Fruit fly (Drosophila melanogaster) whole organism, embryonic: ENCODE data around the gene wrm2.
A peak's percentile ranks its signal among the peaks of the same experiment; 100 is the strongest.

ENCODE experiments used
- Atf6 ChIP-seq: fragments of 200-800 bp; sonication (Bioruptor generic); IDR thresholded peaks from 2 replicates; pipeline ENCODE4 v1.3.6; 2022; ENCODE audit warnings: missing biosample characterization, missing genetic modification characterization
- C15 ChIP-seq: fragments of 200-800 bp; sonication (Bioruptor generic); IDR thresholded peaks from 3 replicates; pipeline ENCODE4 v1.3.6; 2022; ENCODE audit warnings: missing biosample characterization, missing genetic modification characterization
- CG11560 ChIP-seq: fragments of 200-800 bp; sonication (Bioruptor generic); IDR thresholded peaks from 3 replicates; pipeline ENCODE4 v1.3.6; 2022; ENCODE audit warnings: missing biosample characterization, missing genetic modification characterization
- CG12769 ChIP-seq: fragments of 200-800 bp; sonication (Bioruptor generic); optimal IDR thresholded peaks from 2 replicates; lab custom pipeline; 2019; ENCODE audit warnings: missing biosample characterization, mild to moderate bottlenecking, missing genetic modification characterization, moderate library complexity
- CG13287 ChIP-seq: fragments of 200-800 bp; sonication (Bioruptor generic); IDR thresholded peaks from 2 replicates; pipeline ENCODE4 v1.3.6; 2022; ENCODE audit warnings: missing biosample characterization, missing genetic modification characterization; ENCODE audit not compliant: partially characterized antibody
- CG15011 ChIP-seq: fragments of 200-800 bp; sonication (Bioruptor generic); optimal IDR thresholded peaks from 3 replicates; lab custom pipeline; 2018; ENCODE audit warnings: missing biosample characterization, mild to moderate bottlenecking, missing genetic modification characterization
- CG1529 ChIP-seq: fragments of 200-800 bp; sonication (Bioruptor generic); optimal IDR thresholded peaks from 3 replicates; lab custom pipeline; 2018; ENCODE audit warnings: missing biosample characterization, missing genetic modification characterization
- CG16815 ChIP-seq: fragments of 200-800 bp; sonication (Bioruptor generic); optimal IDR thresholded peaks from 3 replicates; lab custom pipeline; 2017; ENCODE audit warnings: missing biosample characterization, mild to moderate bottlenecking, missing genetic modification characterization
- CG17568 ChIP-seq: fragments of 200-800 bp; sonication (Bioruptor generic); optimal IDR thresholded peaks from 2 replicates; lab custom pipeline; 2018; ENCODE audit warnings: missing biosample characterization, mild to moderate bottlenecking, missing genetic modification characterization, moderate library complexity
- CG2202 ChIP-seq: fragments of 200-800 bp; sonication (Bioruptor generic); optimal IDR thresholded peaks from 2 replicates; lab custom pipeline; 2018; ENCODE audit warnings: missing biosample characterization, mild to moderate bottlenecking, missing genetic modification characterization
- CG31224 ChIP-seq: fragments of 200-800 bp; sonication (Bioruptor generic); IDR thresholded peaks from 2 replicates; pipeline ENCODE4 v1.3.6; 2022; ENCODE audit warnings: missing biosample characterization, missing genetic modification characterization
- CG31441 ChIP-seq: fragments of 200-800 bp; sonication (Bioruptor generic); IDR thresholded peaks from 2 replicates; pipeline ENCODE4 v1.3.6; 2022; ENCODE audit warnings: missing biosample characterization, missing genetic modification characterization
- CG32532 ChIP-seq: fragments of 200-800 bp; sonication (Bioruptor generic); IDR thresholded peaks from 2 replicates; pipeline ENCODE4 v1.3.6; 2022; ENCODE audit warnings: missing biosample characterization, missing genetic modification characterization
- CG32772 ChIP-seq: fragments of 200-800 bp; sonication (Bioruptor generic); IDR thresholded peaks from 2 replicates; pipeline ENCODE4 v1.3.6; 2022; ENCODE audit warnings: missing biosample characterization, missing genetic modification characterization
- CG6791 ChIP-seq: fragments of 200-800 bp; sonication (Bioruptor generic); IDR thresholded peaks from 3 replicates; pipeline ENCODE4 v1.3.6; 2022; ENCODE audit warnings: missing biosample characterization, missing genetic modification characterization; ENCODE audit not compliant: partially characterized antibody
- CG7271 ChIP-seq: fragments of 200-800 bp; sonication (Bioruptor generic); optimal IDR thresholded peaks from 2 replicates; lab custom pipeline; 2018; ENCODE audit warnings: missing biosample characterization, mild to moderate bottlenecking, missing genetic modification characterization, moderate library complexity
- CG7963 ChIP-seq: fragments of 200-800 bp; sonication (Bioruptor generic); IDR thresholded peaks from 3 replicates; pipeline ENCODE4 v1.3.6; 2022; ENCODE audit warnings: missing biosample characterization, missing genetic modification characterization; ENCODE audit not compliant: partially characterized antibody
- CG7987 ChIP-seq: fragments of 200-800 bp; sonication (Bioruptor generic); optimal IDR thresholded peaks from 2 replicates; lab custom pipeline; 2018; ENCODE audit warnings: missing biosample characterization, mild to moderate bottlenecking, missing genetic modification characterization, moderate library complexity
- CG8478 ChIP-seq: fragments of >200 bp; optimal IDR thresholded peaks from 2 replicates; lab custom pipeline; 2018
- CG8944 ChIP-seq: fragments of 200-800 bp; sonication (Bioruptor generic); optimal IDR thresholded peaks from 3 replicates; lab custom pipeline; 2016; ENCODE audit warnings: missing biosample characterization, missing genetic modification characterization
- CG9797 ChIP-seq: fragments of 200-800 bp; sonication (Bioruptor generic); optimal IDR thresholded peaks from 3 replicates; lab custom pipeline; 2018; ENCODE audit warnings: missing biosample characterization, mild to moderate bottlenecking, missing genetic modification characterization
- CG9876 ChIP-seq: fragments of 200-800 bp; sonication (Bioruptor generic); optimal IDR thresholded peaks from 2 replicates; lab custom pipeline; 2016; ENCODE audit warnings: missing biosample characterization, missing genetic modification characterization
- Hr51 ChIP-seq, 2 experiments: fragments of 200-800 bp; sonication (Bioruptor generic); optimal IDR thresholded peaks; 2 replicates in 1 of 2; 3 replicates in 1 of 2; lab custom pipeline; 2016 to 2018; ENCODE audit warnings: missing biosample characterization in 2 of 2, missing genetic modification characterization in 2 of 2, mild to moderate bottlenecking in 1 of 2, moderate library complexity in 1 of 2
- Jarid2 ChIP-seq: fragments of 200-800 bp; sonication (Bioruptor generic); optimal IDR thresholded peaks from 3 replicates; lab custom pipeline; 2017; ENCODE audit warnings: mild to moderate bottlenecking, missing biosample characterization, missing genetic modification reagents, missing genetic modification characterization
- MTF-1 ChIP-seq: fragments of 200-800 bp; sonication (Bioruptor generic); optimal IDR thresholded peaks from 2 replicates; lab custom pipeline; 2018; ENCODE audit warnings: missing biosample characterization, mild to moderate bottlenecking, missing genetic modification characterization, borderline replicate concordance
- Max ChIP-seq: fragments of 200-800 bp; sonication (Bioruptor generic); optimal IDR thresholded peaks from 2 replicates; lab custom pipeline; 2016; ENCODE audit warnings: missing biosample characterization, mild to moderate bottlenecking, missing genetic modification characterization
- NFAT ChIP-seq: fragments of 200-800 bp; sonication (Bioruptor generic); IDR thresholded peaks from 2 replicates; pipeline ENCODE4 v1.3.6; 2022; ENCODE audit warnings: missing biosample characterization, missing genetic modification characterization
- Nf-YA ChIP-seq: fragments of 200-800 bp; sonication (Bioruptor generic); IDR thresholded peaks from 2 replicates; pipeline ENCODE4 v1.3.6; 2022; ENCODE audit warnings: missing biosample characterization, missing genetic modification characterization
- Ravus ChIP-seq: fragments of 200-800 bp; sonication (Bioruptor generic); IDR thresholded peaks from 2 replicates; pipeline ENCODE4 v1.3.6; 2022; ENCODE audit warnings: missing biosample characterization, missing genetic modification characterization
- Sry-δ ChIP-seq: fragments of 200-800 bp; sonication (Bioruptor generic); optimal IDR thresholded peaks from 2 replicates; lab custom pipeline; 2016; ENCODE audit warnings: missing biosample characterization, missing genetic modification characterization
- ap ChIP-seq: fragments of 200-800 bp; sonication (Bioruptor generic); IDR thresholded peaks from 2 replicates; pipeline ENCODE4 v1.3.6; 2022; ENCODE audit warnings: missing biosample characterization, missing genetic modification characterization
- bab2 ChIP-seq: fragments of 200-800 bp; sonication (Bioruptor generic); optimal IDR thresholded peaks from 2 replicates; lab custom pipeline; 2016; ENCODE audit warnings: missing biosample characterization, missing genetic modification characterization
- dimm ChIP-seq: fragments of 200-800 bp; sonication (Bioruptor generic); IDR thresholded peaks from 2 replicates; pipeline ENCODE4 v1.3.6; 2022; ENCODE audit warnings: missing biosample characterization, missing genetic modification characterization
- exex ChIP-seq: fragments of 200-800 bp; sonication (Bioruptor generic); optimal IDR thresholded peaks from 4 replicates; lab custom pipeline; 2018; ENCODE audit warnings: missing biosample characterization, mild to moderate bottlenecking, missing genetic modification characterization, moderate library complexity
- ftz-f1 ChIP-seq: fragments of 200-800 bp; sonication (Bioruptor generic); optimal IDR thresholded peaks from 2 replicates; lab custom pipeline; 2016; ENCODE audit warnings: missing biosample characterization, missing genetic modification characterization
- gt ChIP-seq: fragments of 200-800 bp; sonication (Bioruptor generic); IDR thresholded peaks from 2 replicates; pipeline ENCODE4 v1.3.6; 2022; ENCODE audit warnings: missing biosample characterization, missing genetic modification characterization
- jumu ChIP-seq: fragments of 200-800 bp; sonication (Bioruptor generic); optimal IDR thresholded peaks from 3 replicates; lab custom pipeline; 2016; ENCODE audit warnings: missing biosample characterization, missing genetic modification characterization
- knrl ChIP-seq: fragments of 200-800 bp; sonication (Bioruptor generic); IDR thresholded peaks from 3 replicates; pipeline ENCODE4 v1.3.6; 2022; ENCODE audit warnings: missing biosample characterization, missing genetic modification characterization; ENCODE audit not compliant: partially characterized antibody
- lov ChIP-seq, 2 experiments: fragments of 200-800 bp in 1 of 2; fragments of >200 bp in 1 of 2; sonication (Bioruptor generic) in 1 of 2; IDR thresholded peaks in 1 of 2; optimal IDR thresholded peaks in 1 of 2; 2 replicates in 1 of 2; 3 replicates in 1 of 2; pipeline versions ENCODE4 v1.3.6 to Lab custom; 2017 to 2022; ENCODE audit warnings: missing biosample characterization in 1 of 2, missing genetic modification characterization in 1 of 2
- nmo ChIP-seq: fragments of 200-800 bp; sonication (Bioruptor generic); optimal IDR thresholded peaks from 2 replicates; lab custom pipeline; 2018; ENCODE audit warnings: missing biosample characterization, mild to moderate bottlenecking, missing genetic modification characterization, moderate library complexity
- p53 ChIP-seq: fragments of 200-800 bp; sonication (Bioruptor generic); optimal IDR thresholded peaks from 2 replicates; lab custom pipeline; 2016; ENCODE audit warnings: missing biosample characterization, missing genetic modification characterization
- pros ChIP-seq: fragments of 200-800 bp; sonication (Bioruptor generic); optimal IDR thresholded peaks from 3 replicates; lab custom pipeline; 2019; ENCODE audit warnings: missing biosample characterization, mild to moderate bottlenecking, missing genetic modification characterization, moderate library complexity
- pum ChIP-seq: fragments of 200-800 bp; sonication (Bioruptor generic); optimal IDR thresholded peaks from 2 replicates; lab custom pipeline; 2016; ENCODE audit warnings: missing biosample characterization, missing genetic modification characterization
- schlank ChIP-seq: fragments of 200-800 bp; sonication (Bioruptor generic); optimal IDR thresholded peaks from 2 replicates; lab custom pipeline; 2018; ENCODE audit warnings: missing biosample characterization, mild to moderate bottlenecking, missing genetic modification characterization
- slbo ChIP-seq: fragments of 200-800 bp; sonication (Bioruptor generic); IDR thresholded peaks from 2 replicates; pipeline ENCODE4 v1.3.6; 2022; ENCODE audit warnings: missing biosample characterization, missing genetic modification characterization
- slp2 ChIP-seq: fragments of 200-800 bp; sonication (Bioruptor generic); optimal IDR thresholded peaks from 2 replicates; lab custom pipeline; 2016; ENCODE audit warnings: missing biosample characterization, missing genetic modification characterization
- trem ChIP-seq: fragments of 200-800 bp; optimal IDR thresholded peaks from 3 replicates; lab custom pipeline; 2019; ENCODE audit warnings: missing biosample characterization, mild to moderate bottlenecking, missing genetic modification characterization, moderate library complexity
- twi ChIP-seq: fragments of 200-800 bp; optimal IDR thresholded peaks from 2 replicates; lab custom pipeline; 2019; ENCODE audit warnings: missing biosample characterization, mild to moderate bottlenecking, missing genetic modification characterization, moderate library complexity
- vvl ChIP-seq: fragments of 200-800 bp; sonication (Bioruptor generic); IDR thresholded peaks from 2 replicates; pipeline ENCODE4 v1.3.6; 2022; ENCODE audit warnings: missing biosample characterization, missing genetic modification characterization
- wek ChIP-seq: fragments of 200-800 bp; sonication (Bioruptor generic); optimal IDR thresholded peaks from 3 replicates; lab custom pipeline; 2018; ENCODE audit warnings: missing biosample characterization, mild to moderate bottlenecking, missing genetic modification characterization, moderate library complexity

wrm2 gene

DNA sequence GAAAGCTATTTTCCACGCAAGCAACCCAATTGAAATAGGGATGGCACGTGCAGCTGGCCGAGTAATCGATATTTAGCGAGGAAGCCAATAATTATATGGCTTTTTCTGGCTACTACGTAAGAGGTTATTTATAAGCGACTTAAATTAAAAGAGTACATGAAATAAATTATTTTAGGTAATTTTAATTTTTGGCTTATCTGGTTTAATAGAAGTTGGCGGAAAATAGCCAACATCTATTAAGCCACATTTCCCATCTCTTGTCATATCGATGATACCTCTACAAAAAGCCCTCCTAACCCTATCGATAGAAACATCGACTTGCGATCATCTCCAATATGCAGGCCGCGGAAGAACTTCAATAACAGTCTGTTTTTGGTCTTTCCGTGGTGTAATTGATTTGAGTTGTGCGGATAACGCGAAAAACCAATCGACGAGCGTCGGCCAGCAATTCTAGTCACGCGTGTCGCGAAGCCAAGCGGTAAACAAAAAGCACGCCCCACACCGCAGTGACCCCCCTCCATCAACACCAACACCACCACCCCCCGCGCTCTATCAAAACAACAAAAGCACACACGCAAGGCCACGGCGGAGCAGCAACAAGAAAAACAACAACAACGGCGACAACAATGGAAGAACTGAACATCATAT lies 13.1 kb upstream of the wrm2 start, which contains the start of the genes Srp19 and qm (continued):
- TF ChIP-seq ap (GFP tag; lab: Robert Waterston, UW) (no peak), twi (tag; lab: Kevin White, UChicago) (no peak), CG13287 (GFP tag; lab: Robert Waterston, UW) (peak; percentile 87), CG6791 (GFP tag; lab: Robert Waterston, UW) (peak; percentile 83; the same call in 2 of the 3 replicates), CG15011 (GFP tag; lab: Kevin White, UChicago) (no peak), CG31224 (GFP tag; lab: Robert Waterston, UW) (no peak), jumu (GFP tag; lab: Kevin White, UChicago) (peak; percentile 64), pros (GFP tag; lab: Kevin White, UChicago) (peak; percentile 26), slp2 (GFP tag; lab: Kevin White, UChicago) (no peak), schlank (tag; lab: Kevin White, UChicago) (no peak), CG8944 (GFP tag; lab: Kevin White, UChicago) (peak; percentile 47), bab2 (peak; percentile 29), nmo (peak; percentile 60), CG7987 (GFP tag; lab: Kevin White, UChicago) (peak; percentile 1), Ravus (GFP tag; lab: Robert Waterston, UW) (no peak), Sry-δ (GFP tag; lab: Kevin White, UChicago) (peak; percentile 94), CG12769 (peak; percentile 24), dimm (GFP tag; lab: Robert Waterston, UW) (no peak), knrl (GFP tag; lab: Robert Waterston, UW) (peak; percentile 92), vvl (peak; percentile 78), NFAT (GFP tag; lab: Robert Waterston, UW) (no peak), CG8478 (lab: Kevin White, UChicago) (no peak), CG2202 (tag; lab: Kevin White, UChicago) (no peak), pum (GFP tag; lab: Kevin White, UChicago) (peak; percentile 57), wek (GFP tag; lab: Kevin White, UChicago) (peak; percentile 43), CG9797 (GFP tag; lab: Kevin White, UChicago) (peak; percentile 12), CG16815 (GFP tag; lab: Kevin White, UChicago) (no peak), Atf6 (GFP tag; lab: Robert Waterston, UW) (peak; percentile 64), CG7271 (tag; lab: Kevin White, UChicago) (no peak), CG1529 (GFP tag; lab: Kevin White, UChicago) (no peak), CG32772 (GFP tag; lab: Robert Waterston, UW) (peak; percentile 58), Jarid2 (GFP tag; lab: Kevin White, UChicago) (peak; percentile 86), ftz-f1 (GFP tag; lab: Kevin White, UChicago) (peak; percentile 87), CG31441 (GFP tag; lab: Robert Waterston, UW) (peak; percentile 50; the same call in 1 of the 2 replicates), CG32532 (GFP tag; lab: Robert Waterston, UW) (peak; percentile 50), MTF-1 (GFP tag; lab: Kevin White, UChicago) (no peak), trem (tag; lab: Kevin White, UChicago) (peak; percentile 6), Hr51 (GFP tag; optimal IDR thresholded peaks at IDR 0.05; lab: Kevin White, UChicago) (peak; percentile 8 to 27), lov (optimal IDR thresholded peaks at IDR 0.05; lab: Kevin White, UChicago) (no peak), lov (GFP tag; IDR thresholded peaks at IDR 0.05; lab: Robert Waterston, UW) (no peak), CG11560 (tag; lab: Robert Waterston, UW) (no peak), C15 (no peak), gt (GFP tag; lab: Robert Waterston, UW) (no peak), Nf-YA (GFP tag; lab: Robert Waterston, UW) (no peak), Max (GFP tag; lab: Kevin White, UChicago) (peak; percentile 44), p53 (no peak), slbo (GFP tag; lab: Robert Waterston, UW) (peak; percentile 67; the same call in 1 of the 2 replicates), CG9876 (GFP tag; lab: Kevin White, UChicago) (no peak), CG17568 (GFP tag; lab: Kevin White, UChicago) (no peak), exex (tag; lab: Kevin White, UChicago) (no peak), CG7963 (GFP tag; lab: Robert Waterston, UW) (no peak; the same call in 2 of the 3 replicates)
